Worm (Caenorhabditis elegans): ENCODE measurements around the gene cyn-3.

The cyn-3 gene

DNA sequence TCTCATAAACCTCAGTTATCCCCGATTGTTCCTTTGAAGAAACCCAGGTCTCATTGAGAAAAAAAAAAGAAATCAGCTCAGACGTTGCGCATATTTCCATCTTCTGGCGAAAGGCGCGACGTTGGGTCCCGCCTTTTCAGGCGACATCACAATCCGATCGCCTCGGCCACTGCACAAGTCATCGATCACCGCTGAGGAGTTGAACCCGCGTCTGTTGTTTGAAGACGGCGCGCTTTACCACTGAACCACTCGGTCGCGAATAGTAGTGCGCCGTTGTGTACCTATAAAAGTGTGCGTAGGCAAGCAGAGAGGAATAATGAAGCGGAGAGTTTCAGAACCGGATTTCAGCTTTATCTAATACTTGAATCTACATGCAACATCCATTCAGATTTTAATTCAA lies 1.2 kb downstream of the cyn-3 start, which contains the start of gene Y75B12B.11:
Gene Y75B12B.11, plus strand, starts transcription at position 394 of the 400 bp plus-strand sequence.
- no peak for TF ChIP-seq odd-2 (tag; optimal IDR thresholded peaks at IDR 0.05)
- peak; percentile 8 for TF ChIP-seq unc-55 (GFP tag; optimal IDR thresholded peaks at IDR 0.05)
- peak; percentile 71 for TF ChIP-seq ahr-1 (tag; optimal IDR thresholded peaks at IDR 0.05)
- TF ChIP-seq zip-5 (tag; optimal IDR thresholded peaks at IDR 0.05), result peak; percentile 50
- peak; percentile 62; the same call in 1 of the 2 replicates for TF ChIP-seq sox-2 (GFP tag; IDR thresholded peaks at IDR 0.05)
- TF ChIP-seq pax-1 (tag; optimal IDR thresholded peaks at IDR 0.05), result no peak
- TF ChIP-seq tbx-7 (tag; optimal IDR thresholded peaks at IDR 0.05), result peak; percentile 59
- TF ChIP-seq T23F11.4 (GFP tag; optimal IDR thresholded peaks at IDR 0.05), result peak; percentile 89
- no peak for TF ChIP-seq pha-4 (tag; optimal IDR thresholded peaks at IDR 0.05)
- peak; percentile 26 for TF ChIP-seq mec-3 (tag; optimal IDR thresholded peaks at IDR 0.05; ENCODE audit: borderline replicate concordance)
- TF ChIP-seq unc-42 (tag; optimal IDR thresholded peaks at IDR 0.05), result no peak
- peak; percentile 92 for TF ChIP-seq hlh-6 (tag; optimal IDR thresholded peaks at IDR 0.05)
- peak; percentile 81 for TF ChIP-seq F13H6.1 (tag; optimal IDR thresholded peaks at IDR 0.05)
- TF ChIP-seq hlh-13 (GFP tag; optimal IDR thresholded peaks at IDR 0.05), result peak; percentile 75
- no peak for TF ChIP-seq nhr-11 (tag; optimal IDR thresholded peaks at IDR 0.05)
- TF ChIP-seq ceh-24 (tag; optimal IDR thresholded peaks at IDR 0.05), result peak; percentile 84
- TF ChIP-seq ceh-19 (GFP tag; optimal IDR thresholded peaks at IDR 0.05), result peak; percentile 93
- TF ChIP-seq lim-6 (tag; optimal IDR thresholded peaks at IDR 0.05), result peak; percentile 46
- TF ChIP-seq eyg-1 (tag; optimal IDR thresholded peaks at IDR 0.05), result peak; percentile 87
- peak; percentile 86 for TF ChIP-seq dmd-4 (tag; optimal IDR thresholded peaks at IDR 0.05; ENCODE audit: borderline replicate concordance)
- TF ChIP-seq ceh-9 (tag; optimal IDR thresholded peaks at IDR 0.05), result peak; percentile 68
- TF ChIP-seq ceh-14 (tag; optimal IDR thresholded peaks at IDR 0.05), result peak; percentile 93
- peak; percentile 88 for TF ChIP-seq ceh-34 (tag; optimal IDR thresholded peaks at IDR 0.05)
- TF ChIP-seq ceh-6 (GFP tag; optimal IDR thresholded peaks at IDR 0.05), result peak; percentile 87
- peak; percentile 85 for TF ChIP-seq K02D7.2 (tag; optimal IDR thresholded peaks at IDR 0.05)
- TF ChIP-seq rnt-1 (tag; optimal IDR thresholded peaks at IDR 0.05), result peak; percentile 76
- peak; percentile 74 for TF ChIP-seq npax-4 (tag; optimal IDR thresholded peaks at IDR 0.05)
- TF ChIP-seq lin-11 (tag; optimal IDR thresholded peaks at IDR 0.05), result peak; percentile 81
- TF ChIP-seq tbx-2 (tag; optimal IDR thresholded peaks at IDR 0.05), result peak; percentile 86
- peak; percentile 86 for TF ChIP-seq fkh-6 (tag; optimal IDR thresholded peaks at IDR 0.05)
- peak; percentile 93 for TF ChIP-seq elt-2 (tag; optimal IDR thresholded peaks at IDR 0.05)
- no peak for TF ChIP-seq ama-1 (optimal IDR thresholded peaks at IDR 0.05)
- no peak for TF ChIP-seq fkh-10 (GFP tag; optimal IDR thresholded peaks at IDR 0.05)
- peak; percentile 69 for TF ChIP-seq ets-4 (tag; optimal IDR thresholded peaks at IDR 0.05)
- TF ChIP-seq K09A11.1 (tag; optimal IDR thresholded peaks at IDR 0.05; ENCODE audit: insufficient read depth), result peak; percentile 77
- peak; percentile 85 for TF ChIP-seq madf-2 (tag; optimal IDR thresholded peaks at IDR 0.05)
- peak; percentile 74 for TF ChIP-seq ceh-48 (tag; optimal IDR thresholded peaks at IDR 0.05)
- peak; percentile 75 for TF ChIP-seq ceh-31 (tag; optimal IDR thresholded peaks at IDR 0.05)
- peak; percentile 84 for TF ChIP-seq pqm-1 (tag; optimal IDR thresholded peaks at IDR 0.05)
- peak; percentile 84 for TF ChIP-seq hlh-8 (tag; optimal IDR thresholded peaks at IDR 0.05)
- peak; percentile 82 for TF ChIP-seq elt-4 (tag; optimal IDR thresholded peaks at IDR 0.05)
- TF ChIP-seq hlh-15 (tag; optimal IDR thresholded peaks at IDR 0.05), result peak; percentile 80
- peak; percentile 88 for TF ChIP-seq pat-9 (tag; optimal IDR thresholded peaks at IDR 0.05)
- TF ChIP-seq ceh-30 (tag; optimal IDR thresholded peaks at IDR 0.05), result peak; percentile 82
- peak; percentile 90 for TF ChIP-seq pha-2 (tag; optimal IDR thresholded peaks at IDR 0.05)
- TF ChIP-seq unc-86 (tag; optimal IDR thresholded peaks at IDR 0.05), result peak; percentile 79
- peak; percentile 47 for TF ChIP-seq pros-1 (tag; optimal IDR thresholded peaks at IDR 0.05)
- TF ChIP-seq syd-9 (tag; optimal IDR thresholded peaks at IDR 0.05), result peak; percentile 91
- peak; percentile 87 for TF ChIP-seq dve-1 (tag; optimal IDR thresholded peaks at IDR 0.05)
- peak; percentile 87 for TF ChIP-seq sox-4 (tag; optimal IDR thresholded peaks at IDR 0.05)
- TF ChIP-seq ceh-22 (tag; optimal IDR thresholded peaks at IDR 0.05), result no peak
- TF ChIP-seq ceh-2 (tag; optimal IDR thresholded peaks at IDR 0.05), result peak; percentile 88
- peak; percentile 84 for TF ChIP-seq sdc-2 (tag; optimal IDR thresholded peaks at IDR 0.05)
- peak; percentile 90 for TF ChIP-seq che-1 (tag; optimal IDR thresholded peaks at IDR 0.05)
